Worm (Caenorhabditis elegans): Measurements from ENCODE around the gene irld-18.
A peak's percentile ranks its signal among the peaks of the same experiment; 100 is the strongest.

DNA sequence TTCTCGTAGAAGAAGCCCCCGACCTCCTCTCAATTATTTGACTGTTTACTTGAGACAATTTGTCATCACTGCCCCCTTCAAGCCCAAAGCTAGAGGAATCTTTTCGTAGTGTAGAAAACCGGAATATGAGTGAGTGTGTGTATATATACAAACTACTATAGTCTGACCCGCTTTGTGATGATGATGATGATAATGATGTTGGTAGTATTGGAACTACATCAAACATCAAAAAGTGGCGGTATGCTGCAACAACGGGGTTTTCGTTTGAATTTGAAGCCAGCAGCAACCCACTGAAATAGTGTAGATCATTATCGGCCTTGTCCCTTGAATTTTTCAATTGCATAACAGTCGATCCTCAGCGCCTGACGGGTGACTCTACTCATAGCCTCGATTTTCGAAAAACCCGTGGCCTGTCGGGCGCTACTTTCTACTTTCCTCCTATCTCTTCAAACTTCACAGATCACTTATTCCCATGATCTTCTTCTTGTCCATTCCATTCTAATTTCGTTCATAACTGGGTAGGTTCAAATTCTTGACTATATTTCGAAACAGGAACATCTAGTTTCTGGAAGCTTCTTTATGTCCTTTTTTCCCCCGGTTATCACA, 31.2 kb upstream of the irld-18 start:
- no peak for TF ChIP-seq ztf-4 (tag; optimal IDR thresholded peaks at IDR 0.05)
- no peak for TF ChIP-seq sea-2 (GFP tag; optimal IDR thresholded peaks at IDR 0.05)
- no peak for TF ChIP-seq lin-39 (tag; optimal IDR thresholded peaks at IDR 0.05)
- TF ChIP-seq nhr-11 (tag; optimal IDR thresholded peaks at IDR 0.05) = no peak
- no peak for TF ChIP-seq fkh-10 (GFP tag; optimal IDR thresholded peaks at IDR 0.05)
- peak; percentile 35 for TF ChIP-seq hmg-11 (tag; optimal IDR thresholded peaks at IDR 0.05)
- no peak for TF ChIP-seq mdl-1 (tag; optimal IDR thresholded peaks at IDR 0.05)
- no peak for TF ChIP-seq nhr-12 (tag; optimal IDR thresholded peaks at IDR 0.05)
